Fruit fly (Drosophila melanogaster): ENCODE data around the gene Got2.

The Got2 gene

DNA sequence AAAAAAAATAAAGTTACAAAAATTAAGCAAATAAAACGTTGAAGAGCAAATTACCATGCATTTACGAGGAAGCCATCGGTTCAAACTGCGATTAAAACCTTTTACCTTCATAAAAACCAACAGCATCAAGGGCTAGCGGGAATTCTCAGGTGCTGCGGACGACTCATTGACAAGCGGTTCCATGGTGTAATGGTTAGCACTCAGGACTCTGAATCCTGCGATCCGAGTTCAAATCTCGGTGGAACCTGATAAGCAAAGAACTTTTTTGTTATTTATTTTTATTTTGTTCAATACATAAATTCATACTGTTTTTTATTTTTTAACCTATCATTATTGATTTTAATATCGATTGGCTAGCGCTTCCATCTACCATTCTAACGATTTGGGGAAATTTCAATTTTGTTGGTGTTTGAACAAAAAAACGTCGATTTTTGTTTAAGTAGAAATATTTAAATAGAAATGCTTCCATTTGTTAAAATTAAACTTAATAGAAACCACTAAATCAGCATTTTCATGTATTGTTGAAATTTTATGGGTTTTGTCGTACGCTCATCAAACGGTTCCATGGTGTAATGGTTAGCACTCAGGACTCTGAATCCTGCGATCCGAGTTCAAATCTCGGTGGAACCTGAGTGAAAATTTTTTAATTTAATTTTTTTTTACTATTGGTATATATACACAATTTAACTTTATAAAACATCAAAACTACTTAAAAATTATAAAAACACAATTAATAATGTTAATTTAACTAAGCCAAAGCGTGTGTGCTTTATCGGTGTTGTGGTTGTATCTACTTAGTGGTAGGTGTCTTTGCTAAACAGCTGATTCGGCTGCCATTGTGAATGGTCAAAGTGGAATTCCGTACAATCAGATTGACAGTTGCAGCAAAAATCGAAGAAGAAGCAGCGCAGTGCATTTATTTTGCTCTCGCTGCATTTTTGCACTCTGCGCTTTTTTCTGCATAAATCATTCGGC lies 21.7 kb upstream of the Got2 start, which contains the start of gene CG4238:
Gene CG4238, plus strand, starts transcription at position 880 of the 975 bp plus-strand sequence.
- no peak for TF ChIP-seq CG8478 (optimal IDR thresholded peaks at IDR 0.05)
- no peak for TF ChIP-seq EcR (GFP tag; optimal IDR thresholded peaks at IDR 0.05)
- TF ChIP-seq psq (optimal IDR thresholded peaks at IDR 0.05), result no peak
- TF ChIP-seq usp (GFP tag; optimal IDR thresholded peaks at IDR 0.05), result no peak
- TF ChIP-seq Dll (optimal IDR thresholded peaks at IDR 0.05), result no peak
- no peak for TF ChIP-seq pan (optimal IDR thresholded peaks at IDR 0.05)

DNA sequence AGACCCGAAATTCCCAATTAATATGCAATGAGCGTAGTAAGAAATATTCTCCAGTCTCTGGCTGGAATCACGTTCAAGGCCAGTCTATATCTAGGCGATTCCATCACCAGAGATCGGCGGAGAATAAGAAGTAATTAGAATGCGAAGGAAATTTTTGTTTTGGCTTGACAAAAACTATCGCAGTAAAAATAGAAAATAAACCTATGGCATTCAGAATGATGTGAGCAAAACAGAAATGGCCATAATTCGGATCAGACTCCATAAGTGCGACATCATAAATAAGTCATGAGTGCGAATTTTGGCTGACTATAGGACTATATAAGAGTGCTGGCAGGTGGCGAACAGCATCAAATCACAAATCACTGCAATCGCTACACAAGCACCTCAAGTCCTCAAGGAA lies 20.6 kb upstream of the Got2 start, which contains the start of gene Nplp4:
Gene Nplp4, plus strand, starts transcription at position 301 of the 400 bp plus-strand sequence.
- TF ChIP-seq CG8478 (optimal IDR thresholded peaks at IDR 0.05), result no peak
- TF ChIP-seq EcR (GFP tag; optimal IDR thresholded peaks at IDR 0.05), result no peak
- TF ChIP-seq usp (GFP tag; optimal IDR thresholded peaks at IDR 0.05), result no peak
- TF ChIP-seq psq (optimal IDR thresholded peaks at IDR 0.05), result no peak
- TF ChIP-seq pan (optimal IDR thresholded peaks at IDR 0.05), result no peak
- TF ChIP-seq Dll (optimal IDR thresholded peaks at IDR 0.05), result no peak

DNA sequence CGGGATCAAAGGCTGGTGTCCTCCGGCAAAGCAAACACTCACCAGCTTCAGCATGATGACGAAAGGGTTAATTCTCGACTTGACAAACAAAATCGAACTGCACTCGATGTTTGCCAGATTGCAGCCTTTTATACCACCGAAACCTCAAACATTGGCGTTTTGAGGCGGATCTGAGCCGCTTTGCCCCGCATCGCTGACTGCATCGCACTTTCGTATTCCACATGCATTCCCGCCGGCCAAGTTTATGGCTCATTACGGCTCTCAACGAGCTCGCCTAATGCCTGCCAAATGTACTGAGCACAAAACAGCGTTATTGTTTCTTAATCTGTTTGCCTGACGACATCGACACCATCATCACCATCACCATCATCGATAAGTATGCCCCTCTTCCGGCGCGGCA lies 19.5 kb upstream of the Got2 start, which contains the start of gene CG15353:
Gene CG15353, minus strand, starts transcription at position 101 of the 400 bp plus-strand sequence.
- TF ChIP-seq CG8478 (optimal IDR thresholded peaks at IDR 0.05) (no peak), psq (optimal IDR thresholded peaks at IDR 0.05) (no peak), EcR (GFP tag; optimal IDR thresholded peaks at IDR 0.05) (no peak), pan (optimal IDR thresholded peaks at IDR 0.05) (no peak), Dll (optimal IDR thresholded peaks at IDR 0.05) (no peak), usp (GFP tag; optimal IDR thresholded peaks at IDR 0.05) (no peak)

dm6 chr2L:2006082-2006669 lies 18.6 kb upstream of the Got2 start, which contains the start of gene CG33543:
Gene CG33543 (minus strand): TSS chr2L:2006313.
- no peak for TF ChIP-seq Dll (optimal IDR thresholded peaks at IDR 0.05)
- no peak for TF ChIP-seq usp (GFP tag; optimal IDR thresholded peaks at IDR 0.05)
- TF ChIP-seq pan (optimal IDR thresholded peaks at IDR 0.05), result no peak
- TF ChIP-seq psq (optimal IDR thresholded peaks at IDR 0.05), result no peak
- no peak for TF ChIP-seq EcR (GFP tag; optimal IDR thresholded peaks at IDR 0.05)
- no peak for TF ChIP-seq CG8478 (optimal IDR thresholded peaks at IDR 0.05)

DNA sequence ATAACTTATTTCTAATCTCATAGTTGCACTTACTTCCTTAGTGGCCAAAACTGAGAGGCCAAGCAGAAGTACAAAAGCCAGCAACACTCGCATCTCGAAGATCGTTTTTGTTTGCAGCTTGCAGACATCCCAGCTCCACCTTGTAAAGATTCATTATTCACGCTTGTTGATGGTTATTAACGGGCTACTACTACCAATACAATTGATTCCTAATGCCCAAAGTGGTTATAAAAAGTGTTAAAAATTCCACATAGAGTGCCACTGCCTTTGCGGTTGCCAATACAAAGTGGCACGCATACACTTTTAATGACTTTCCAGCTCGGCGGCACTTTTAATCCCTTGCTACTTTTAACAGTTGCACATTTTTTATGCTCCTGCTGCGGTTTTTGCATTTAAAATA lies 4.5 kb upstream of the Got2 start, which contains the start of gene Obp22a:
Gene Obp22a, minus strand, starts transcription at position 101 of the 400 bp plus-strand sequence.
- TF ChIP-seq pan (optimal IDR thresholded peaks at IDR 0.05) (no peak), CG8478 (optimal IDR thresholded peaks at IDR 0.05) (no peak), EcR (GFP tag; optimal IDR thresholded peaks at IDR 0.05) (no peak), Dll (optimal IDR thresholded peaks at IDR 0.05) (no peak), psq (optimal IDR thresholded peaks at IDR 0.05) (no peak), usp (GFP tag; optimal IDR thresholded peaks at IDR 0.05) (no peak)

DNA sequence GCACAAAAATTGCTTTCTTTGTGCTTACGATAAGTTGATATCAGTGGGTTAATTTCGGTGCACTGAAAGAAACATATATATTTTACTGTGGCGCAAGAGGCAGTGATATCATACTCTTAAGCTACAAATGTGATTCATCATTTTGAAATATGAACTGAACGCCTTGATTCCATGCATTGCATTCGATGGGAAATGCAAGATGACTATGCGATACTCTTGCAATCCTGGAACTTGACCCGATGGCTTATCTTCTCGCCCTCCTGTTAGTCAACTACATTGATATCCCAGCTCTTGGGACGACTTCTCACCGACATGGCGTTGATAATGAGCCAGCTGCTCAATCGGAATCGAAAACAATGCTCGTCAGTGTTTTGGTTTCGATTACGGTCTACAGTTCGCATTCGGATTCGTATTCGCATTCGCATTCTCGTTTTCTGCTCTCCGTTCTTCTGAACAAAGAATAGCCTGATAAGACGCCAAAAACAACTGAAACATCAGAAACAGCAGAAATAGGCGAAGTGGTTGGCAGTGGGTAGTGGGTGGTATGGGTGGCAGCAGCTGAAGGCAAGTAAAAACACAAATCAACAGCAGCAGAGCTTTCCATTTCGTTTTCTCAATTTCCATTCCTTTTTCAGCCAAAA lies 1.8 kb upstream of the Got2 start:
- TF ChIP-seq CG8478 (optimal IDR thresholded peaks at IDR 0.05) (no peak), psq (optimal IDR thresholded peaks at IDR 0.05) (no peak), Dll (optimal IDR thresholded peaks at IDR 0.05) (no peak), EcR (GFP tag; optimal IDR thresholded peaks at IDR 0.05) (no peak)

dm6 chr2L:1988192-1988561 lies 619 bp upstream of the Got2 start, which contains the start of gene Npc2a:
Gene Npc2a (plus strand): TSS chr2L:1988290.
- TF ChIP-seq CG8478 (optimal IDR thresholded peaks at IDR 0.05), result no peak
- no peak for TF ChIP-seq psq (optimal IDR thresholded peaks at IDR 0.05)
- TF ChIP-seq usp (GFP tag; optimal IDR thresholded peaks at IDR 0.05), result no peak
- no peak for TF ChIP-seq Dll (optimal IDR thresholded peaks at IDR 0.05)
- no peak for TF ChIP-seq pan (optimal IDR thresholded peaks at IDR 0.05)
- no peak for TF ChIP-seq EcR (GFP tag; optimal IDR thresholded peaks at IDR 0.05)

DNA sequence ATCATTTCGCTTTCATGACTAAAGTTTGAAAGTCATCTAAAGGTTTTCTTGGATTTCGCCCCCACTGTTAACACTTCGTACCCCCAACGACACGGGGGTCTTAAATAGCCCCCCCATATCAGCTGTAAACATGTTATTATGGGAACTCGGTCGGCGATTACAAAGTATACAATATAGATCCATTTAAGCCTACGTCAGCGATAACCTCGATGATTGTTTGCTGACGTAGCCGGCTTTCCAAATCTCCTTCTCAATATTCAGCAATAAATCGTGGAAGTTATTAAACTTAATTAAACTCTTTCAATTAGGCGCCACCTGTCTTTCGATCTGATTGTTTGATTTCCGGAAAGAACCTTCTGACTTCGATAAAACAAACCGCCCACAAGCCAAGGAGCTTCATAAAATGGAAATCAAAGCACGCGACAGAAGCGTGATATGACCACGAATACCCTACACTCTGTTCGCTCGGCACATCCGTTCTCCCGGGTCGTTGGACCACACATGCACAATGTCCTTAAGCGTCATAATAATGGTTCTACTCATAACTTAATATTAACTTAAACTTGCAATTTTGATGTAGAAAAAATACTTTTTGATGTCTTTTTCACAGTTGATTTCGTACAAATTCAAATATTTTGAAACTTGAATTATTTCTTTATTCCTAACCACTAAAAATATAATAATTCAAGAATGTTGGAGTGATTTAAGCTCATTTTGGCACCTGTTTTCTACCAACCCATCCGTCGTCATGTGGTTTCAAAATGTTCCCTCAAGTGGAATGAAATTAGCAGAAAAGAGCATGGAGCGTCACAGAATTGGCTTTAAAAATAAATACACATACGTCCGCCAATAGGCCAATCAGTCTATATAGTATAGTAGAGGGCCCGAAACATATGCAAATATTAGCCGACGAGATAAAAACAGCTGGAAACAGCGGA lies 946 bp downstream of the Got2 start:
- TF ChIP-seq psq (optimal IDR thresholded peaks at IDR 0.05) (no peak), pan (optimal IDR thresholded peaks at IDR 0.05) (no peak), CG8478 (optimal IDR thresholded peaks at IDR 0.05) (no peak), usp (GFP tag; optimal IDR thresholded peaks at IDR 0.05) (no peak), Dll (optimal IDR thresholded peaks at IDR 0.05) (no peak)

DNA sequence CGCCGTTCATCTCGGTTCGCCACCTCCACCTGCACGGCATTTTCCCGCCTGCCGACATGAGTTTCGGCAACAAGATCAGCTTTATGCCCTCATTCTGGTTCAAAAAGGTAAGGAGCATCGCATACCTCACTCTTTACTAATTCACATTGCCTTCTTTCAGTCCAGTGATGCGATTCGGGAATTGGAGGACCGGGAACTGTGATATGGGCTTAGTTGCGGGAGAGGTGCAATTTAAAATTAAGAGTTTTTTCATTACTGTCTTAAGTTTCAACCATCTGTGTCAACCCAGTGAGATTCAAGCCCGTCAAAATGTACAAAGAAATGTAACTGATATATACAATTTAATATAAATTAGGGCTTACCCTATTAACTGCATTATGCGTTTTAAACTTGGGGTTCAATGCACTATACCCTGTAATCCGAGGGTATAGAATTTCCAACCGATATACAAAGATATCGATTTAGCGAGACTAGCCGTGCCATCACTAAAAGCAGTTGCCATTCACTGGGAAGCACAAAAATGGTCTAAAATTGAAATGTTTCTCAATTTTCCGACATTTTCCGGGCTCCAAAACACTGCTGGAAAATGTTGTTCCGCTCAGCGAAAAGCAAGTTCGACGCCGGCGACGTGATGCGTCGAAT lies 5.7 kb downstream of the Got2 start, which contains the start of gene CG7289:
Gene CG7289, plus strand, starts transcription at position 492 of the 642 bp plus-strand sequence.
- peak in 1 of 2 experiments; percentile 92 for TF ChIP-seq EcR (GFP tag; optimal IDR thresholded peaks at IDR 0.05)
- no peak for TF ChIP-seq Dll (optimal IDR thresholded peaks at IDR 0.05)

dm6 chr2L:1980708-1981339 lies 6.7 kb downstream of the Got2 start, which contains the start of the genes CG15356 and CG15362:
Gene CG15356 (minus strand): TSS chr2L:1980755.
Gene CG15362 (plus strand): TSS chr2L:1981176.
- no peak for TF ChIP-seq Dll (optimal IDR thresholded peaks at IDR 0.05)
- TF ChIP-seq pan (optimal IDR thresholded peaks at IDR 0.05), result no peak
- TF ChIP-seq usp (GFP tag; optimal IDR thresholded peaks at IDR 0.05), result no peak
- TF ChIP-seq CG8478 (optimal IDR thresholded peaks at IDR 0.05), result no peak
- no peak for TF ChIP-seq psq (optimal IDR thresholded peaks at IDR 0.05)
- no peak for TF ChIP-seq EcR (GFP tag; optimal IDR thresholded peaks at IDR 0.05)
